Worm (Caenorhabditis elegans) whole organism, early embryonic: ENCODE measurements around the gene istr-1.

Experiments
- F13C5.2 ChIP-seq: sonication (generic microtip); optimal IDR thresholded peaks from 2 replicates; lab custom pipeline; 2017; ENCODE audit warnings: mild to moderate bottlenecking, missing genetic modification characterization, inconsistent platforms, missing compliant biosample characterization
- aly-1 ChIP-seq: sonication (generic microtip); optimal IDR thresholded peaks from 2 replicates; lab custom pipeline; 2016; ENCODE audit warnings: missing genetic modification characterization, missing compliant biosample characterization
- ama-1 ChIP-seq: fragments of 150-350 bp; optimal IDR thresholded peaks from 2 replicates; lab custom pipeline; 2014
- ceh-13 ChIP-seq: fragments of 200-800 bp; sonication (Bioruptor generic); optimal IDR thresholded peaks from 2 replicates; lab custom pipeline; 2018; ENCODE audit warnings: mild to moderate bottlenecking, missing genetic modification characterization, missing compliant biosample characterization
- ceh-36 ChIP-seq: sonication (generic microtip); optimal IDR thresholded peaks from 2 replicates; lab custom pipeline; 2016; ENCODE audit warnings: missing genetic modification characterization, inconsistent platforms, missing compliant biosample characterization
- ets-7 ChIP-seq: sonication (generic microtip); optimal IDR thresholded peaks from 2 replicates; lab custom pipeline; 2016; ENCODE audit warnings: missing genotype, missing genetic modification characterization, missing compliant biosample characterization
- flt-1 ChIP-seq: fragments of 200-800 bp; sonication (Bioruptor generic); IDR thresholded peaks from 2 replicates; pipeline ENCODE4 v1.3.6; 2022; ENCODE audit warnings: missing genetic modification characterization, missing compliant biosample characterization
- hmbx-1 ChIP-seq: sonication (generic microtip); optimal IDR thresholded peaks from 2 replicates; lab custom pipeline; 2016; ENCODE audit warnings: mild to moderate bottlenecking, missing genetic modification characterization, missing compliant biosample characterization
- hnd-1 ChIP-seq: sonication (generic microtip); optimal IDR thresholded peaks from 2 replicates; lab custom pipeline; 2016; ENCODE audit warnings: missing genetic modification characterization, missing compliant biosample characterization
- pes-1 ChIP-seq: fragments of 200-800 bp; sonication (Bioruptor generic); IDR thresholded peaks from 2 replicates; pipeline ENCODE4 v1.3.6; 2022; ENCODE audit warnings: missing genetic modification reagents, missing genetic modification characterization, missing compliant biosample characterization
- scrt-1 ChIP-seq: fragments of 200-800 bp; sonication (Bioruptor generic); IDR thresholded peaks from 2 replicates; pipeline ENCODE4 v1.3.6; 2022; ENCODE audit warnings: missing genetic modification characterization, missing compliant biosample characterization
- sea-1 ChIP-seq: fragments of 200-800 bp; sonication (Bioruptor generic); conservative IDR thresholded peaks from 2 replicates; pipeline ENCODE4 v1.3.6; 2022; ENCODE audit warnings: missing genetic modification characterization, missing compliant biosample characterization
- tbx-37 ChIP-seq: fragments of 200-800 bp; sonication (Bioruptor generic); conservative IDR thresholded peaks from 2 replicates; pipeline ENCODE4 v1.3.6; 2022; ENCODE audit warnings: missing genetic modification reagents, missing genetic modification characterization, missing compliant biosample characterization
- tra-4 ChIP-seq: sonication (generic microtip); optimal IDR thresholded peaks from 2 replicates; lab custom pipeline; 2017; ENCODE audit warnings: missing genetic modification characterization, missing compliant biosample characterization

- TF ChIP-seq ama-1 (no peak), tra-4 (tag; lab: Kevin White, UChicago) (no peak), ceh-13 (no peak), F13C5.2 (tag; lab: Kevin White, UChicago) (no peak), ceh-36 (no peak), scrt-1 (GFP tag; lab: Robert Waterston, UW) (no peak), aly-1 (tag; lab: Kevin White, UChicago) (no peak), ets-7 (tag; lab: Kevin White, UChicago) (no peak), hnd-1 (tag; lab: Kevin White, UChicago) (no peak), pes-1 (GFP tag; lab: Robert Waterston, UW) (no peak), tbx-37 (GFP tag; lab: Robert Waterston, UW) (no peak), sea-1 (GFP tag; lab: Robert Waterston, UW) (no peak), flt-1 (GFP tag; lab: Robert Waterston, UW) (no peak), hmbx-1 (tag; lab: Kevin White, UChicago) (no peak)
Measured at ce11 chrV:12741684-12742083, 44.0 kb downstream of the istr-1 start, which contains the start of gene hrg-7.
